Fruit fly (Drosophila melanogaster): ENCODE data around the gene CG3308.

CG3308 gene

DNA sequence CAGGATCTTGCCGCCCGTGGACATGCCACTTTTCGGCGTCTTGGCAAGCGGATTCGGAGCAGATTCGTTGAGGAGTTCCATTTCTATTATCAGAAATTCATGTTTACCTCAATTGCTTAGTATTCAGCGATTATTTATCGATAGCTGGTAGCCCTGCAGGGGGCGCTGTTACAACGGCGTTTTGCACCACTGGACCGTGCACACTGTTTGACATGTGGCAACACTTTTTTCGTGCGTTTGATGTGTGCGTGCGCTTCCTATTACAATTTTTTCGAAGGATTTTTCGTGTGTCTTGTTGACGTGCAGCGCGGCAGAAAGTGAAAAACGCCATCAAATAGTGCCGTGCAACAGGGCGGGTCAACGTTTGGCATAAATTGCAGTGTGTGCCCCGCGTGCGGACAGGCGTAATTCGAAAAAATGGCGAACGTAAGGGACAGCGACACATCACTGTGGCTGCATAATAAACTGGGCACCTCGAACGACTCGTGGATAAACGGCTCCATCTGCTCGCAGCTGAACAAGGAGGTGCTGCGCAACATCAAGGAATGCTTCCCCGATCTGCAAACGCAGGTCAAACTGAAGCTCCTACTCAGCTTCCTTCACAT lies 50.1 kb downstream of the CG3308 start, which contains the start of the genes CG3337 and Nelf-A (continued):
- TF ChIP-seq CG30431 (GFP tag; optimal IDR thresholded peaks at IDR 0.05) (peak; percentile 33), CG1792 (GFP tag; optimal IDR thresholded peaks at IDR 0.05) (peak; percentile 71), CG18599 (GFP tag; optimal IDR thresholded peaks at IDR 0.05) (no peak), slou (GFP tag; optimal IDR thresholded peaks at IDR 0.05) (no peak), Dp (GFP tag; optimal IDR thresholded peaks at IDR 0.05) (peak; percentile 59), CG3065 (GFP tag; optimal IDR thresholded peaks at IDR 0.05) (no peak), pum (GFP tag; optimal IDR thresholded peaks at IDR 0.05) (peak; percentile 69), CG2120 (GFP tag; optimal IDR thresholded peaks at IDR 0.05) (peak; percentile 86), ttk (GFP tag; IDR thresholded peaks at IDR 0.05) (peak; percentile 55; the same call in 1 of the 2 replicates), Aef1 (GFP tag; IDR thresholded peaks at IDR 0.05) (peak; percentile 56; the same call in 2 of the 3 replicates), dimm (GFP tag; IDR thresholded peaks at IDR 0.05) (no peak), Dfd (GFP tag; optimal IDR thresholded peaks at IDR 0.05) (no peak), CG17612 (GFP tag; IDR thresholded peaks at IDR 0.05) (peak; percentile 44; the same call in 1 of the 2 replicates), peb (GFP tag; IDR thresholded peaks at IDR 0.05) (no peak), grn (GFP tag; optimal IDR thresholded peaks at IDR 0.05) (no peak), CG7786 (GFP tag; optimal IDR thresholded peaks at IDR 0.05) (peak; percentile 83), vvl (GFP tag; IDR thresholded peaks at IDR 0.05) (peak; percentile 81), CG11695 (GFP tag; IDR thresholded peaks at IDR 0.05) (no peak), scrt (GFP tag; optimal IDR thresholded peaks at IDR 0.05) (no peak), Side (GFP tag; optimal IDR thresholded peaks at IDR 0.05) (peak; percentile 56), CG15269 (tag; optimal IDR thresholded peaks at IDR 0.05) (peak; percentile 30), CG1647 (GFP tag; optimal IDR thresholded peaks at IDR 0.05) (peak; percentile 75), Sox102F (GFP tag; optimal IDR thresholded peaks at IDR 0.05) (no peak), CG6175 (GFP tag; IDR thresholded peaks at IDR 0.05) (peak; percentile 55; the same call in 1 of the 3 replicates), CG12659 (GFP tag; optimal IDR thresholded peaks at IDR 0.05) (peak; percentile 88), ap (GFP tag; IDR thresholded peaks at IDR 0.05) (no peak), ERR (GFP tag; optimal IDR thresholded peaks at IDR 0.05) (peak; percentile 64), CG10959 (GFP tag; IDR thresholded peaks at IDR 0.05) (no peak), NK7.1 (GFP tag; optimal IDR thresholded peaks at IDR 0.05) (peak; percentile 51), p53 (GFP tag; optimal IDR thresholded peaks at IDR 0.05) (peak; percentile 82), Hr78 (GFP tag; optimal IDR thresholded peaks at IDR 0.05) (no peak), Dip3 (GFP tag; optimal IDR thresholded peaks at IDR 0.05) (peak; percentile 79), CG15601 (tag; optimal IDR thresholded peaks at IDR 0.05) (no peak), CG4360 (GFP tag; IDR thresholded peaks at IDR 0.05) (no peak), lov (optimal IDR thresholded peaks at IDR 0.05) (no peak), lov (GFP tag; IDR thresholded peaks at IDR 0.05) (0 out of 3 replicates have a peak, but pooled peaks have one; percentile 52), sd (tag; optimal IDR thresholded peaks at IDR 0.05) (no peak), cato (GFP tag; optimal IDR thresholded peaks at IDR 0.05; ENCODE audit: borderline replicate concordance) (no peak), CG11456 (GFP tag; IDR thresholded peaks at IDR 0.05) (peak; percentile 88), kni (GFP tag; optimal IDR thresholded peaks at IDR 0.05) (no peak), CG14965 (GFP tag; optimal IDR thresholded peaks at IDR 0.05; ENCODE audit: borderline replicate concordance) (no peak), CG18476 (GFP tag; optimal IDR thresholded peaks at IDR 0.05) (peak; percentile 29), Dbx (GFP tag; IDR thresholded peaks at IDR 0.05) (peak; percentile 86), CG17186 (GFP tag; optimal IDR thresholded peaks at IDR 0.05) (peak; percentile 94), sim (GFP tag; IDR thresholded peaks at IDR 0.05) (no peak), Fer1 (GFP tag; optimal IDR thresholded peaks at IDR 0.05) (peak; percentile 15), CG31441 (GFP tag; IDR thresholded peaks at IDR 0.05) (no peak; the same call in 1 of the 2 replicates), CG11247 (GFP tag; IDR thresholded peaks at IDR 0.05) (peak; percentile 85), lbe (GFP tag; optimal IDR thresholded peaks at IDR 0.05) (peak; percentile 13), CG43689 (GFP tag; IDR thresholded peaks at IDR 0.05) (no peak), nerfin-1 (tag; optimal IDR thresholded peaks at IDR 0.05) (peak; percentile 56)
